Worm (Caenorhabditis elegans) whole organism, L4 larva: ENCODE measurements around the gene C44H4.4.
A peak's percentile ranks its signal among the peaks of the same experiment; 100 is the strongest.

Source experiments
- F26F4.8 ChIP-seq: fragments of 200-800 bp; sonication (Bioruptor generic); conservative IDR thresholded peaks from 2 replicates; pipeline ENCODE4 v1.3.6; 2022; ENCODE audit warnings: missing genetic modification characterization, missing compliant biosample characterization
- F49E8.2 ChIP-seq: sonication (generic microtip); optimal IDR thresholded peaks from 2 replicates; lab custom pipeline; 2016; ENCODE audit warnings: missing compliant biosample characterization, mild to moderate bottlenecking, missing genetic modification characterization, borderline replicate concordance
- R02D3.7 ChIP-seq: fragments of 150-350 bp; sonication (generic microtip); optimal IDR thresholded peaks from 3 replicates; lab custom pipeline; 2014; ENCODE audit warnings: missing biosample characterization, missing genetic modification characterization
- T20F7.1 ChIP-seq: fragments of 200-800 bp; sonication (Bioruptor generic); optimal IDR thresholded peaks from 2 replicates; lab custom pipeline; 2018; ENCODE audit warnings: mild to moderate bottlenecking, missing genetic modification characterization, missing compliant biosample characterization
- Y5F2A.4 ChIP-seq: fragments of 200-800 bp; sonication (Bioruptor generic); optimal IDR thresholded peaks from 2 replicates; lab custom pipeline; 2018; ENCODE audit warnings: mild to moderate bottlenecking, missing genetic modification characterization, missing compliant biosample characterization
- ZK337.2 ChIP-seq: fragments of 200-800 bp; sonication (Bioruptor generic); IDR thresholded peaks from 2 replicates; pipeline ENCODE4 v1.3.6; 2022; ENCODE audit warnings: missing genetic modification reagents, missing genetic modification characterization, missing compliant biosample characterization
- aha-1 ChIP-seq: fragments of 150-350 bp; peaks from one replicate; lab custom pipeline; 2014; ENCODE audit warnings: missing biosample characterization, missing genetic modification characterization
- ama-1 ChIP-seq: fragments of 150-350 bp; optimal IDR thresholded peaks from 2 replicates; lab custom pipeline; 2014; ENCODE audit warnings: inconsistent platforms, mixed read lengths
- ceh-20 ChIP-seq: fragments of 200-800 bp; sonication (Bioruptor generic); IDR thresholded peaks from 2 replicates; pipeline ENCODE4 v1.3.6; 2022; ENCODE audit warnings: missing genetic modification reagents, missing genetic modification characterization, missing compliant biosample characterization
- ceh-44 ChIP-seq: fragments of 200-800 bp; sonication (Bioruptor generic); IDR thresholded peaks from 2 replicates; pipeline ENCODE4 v1.3.6; 2022; ENCODE audit warnings: missing genetic modification reagents, missing genetic modification characterization, missing compliant biosample characterization
- ceh-62 ChIP-seq: sonication (generic microtip); optimal IDR thresholded peaks from 2 replicates; lab custom pipeline; 2017; ENCODE audit warnings: missing biosample characterization, missing genetic modification characterization
- ces-1 ChIP-seq: fragments of 150-350 bp; sonication (generic microtip); optimal IDR thresholded peaks from 4 replicates; lab custom pipeline; 2014; ENCODE audit warnings: missing biosample characterization, missing genetic modification reagents, missing genetic modification characterization
- ctbp-1 ChIP-seq: fragments of 200-800 bp; sonication (Bioruptor generic); IDR thresholded peaks from 2 replicates; pipeline ENCODE4 v1.3.6; 2022; ENCODE audit warnings: missing genetic modification reagents, missing genetic modification characterization, missing compliant biosample characterization
- dve-1 ChIP-seq: sonication (generic microtip); optimal IDR thresholded peaks from 2 replicates; lab custom pipeline; 2017; ENCODE audit warnings: antibody characterized with exemption, mild to moderate bottlenecking, missing genetic modification characterization, missing compliant biosample characterization; ENCODE audit not compliant: insufficient read depth
- egl-43 ChIP-seq: fragments of 200-800 bp; sonication (Bioruptor generic); IDR thresholded peaks from 2 replicates; pipeline ENCODE4 v1.3.6; 2022; ENCODE audit warnings: missing genetic modification reagents, missing genetic modification characterization, missing compliant biosample characterization
- fkh-10 ChIP-seq: fragments of 150-350 bp; optimal IDR thresholded peaks from 2 replicates; lab custom pipeline; 2014; ENCODE audit warnings: missing biosample characterization, missing genetic modification reagents, missing genetic modification characterization
- hmg-1.1 ChIP-seq: fragments of 200-800 bp; sonication (Bioruptor generic); IDR thresholded peaks from 2 replicates; pipeline ENCODE4 v1.3.6; 2022; ENCODE audit warnings: missing genetic modification reagents, missing genetic modification characterization, missing compliant biosample characterization
- jun-1 ChIP-seq: fragments of 150-350 bp; optimal IDR thresholded peaks from 2 replicates; lab custom pipeline; 2014; ENCODE audit warnings: missing biosample characterization, missing genetic modification reagents, missing genetic modification characterization
- lin-38 ChIP-seq: fragments of 200-800 bp; sonication (Bioruptor generic); IDR thresholded peaks from 2 replicates; pipeline ENCODE4 v1.3.6; 2022; ENCODE audit warnings: missing genetic modification reagents, missing genetic modification characterization, missing compliant biosample characterization
- lin-39 ChIP-seq: fragments of 150-350 bp; optimal IDR thresholded peaks from 2 replicates; lab custom pipeline; 2014; ENCODE audit warnings: missing biosample characterization, missing genetic modification reagents, missing genetic modification characterization
- madf-9 ChIP-seq: fragments of 200-800 bp; sonication (Bioruptor generic); conservative IDR thresholded peaks from 2 replicates; pipeline ENCODE4 v1.3.6; 2022; ENCODE audit warnings: missing genetic modification reagents, missing genetic modification characterization, missing compliant biosample characterization
- mdt-29 ChIP-seq: fragments of 200-800 bp; sonication (Bioruptor generic); IDR thresholded peaks from 2 replicates; pipeline ENCODE4 v1.3.6; 2022; ENCODE audit warnings: missing genetic modification reagents, missing genetic modification characterization, missing compliant biosample characterization
- mep-1 ChIP-seq: fragments of 150-350 bp; sonication (generic microtip); optimal IDR thresholded peaks from 3 replicates; lab custom pipeline; 2014; ENCODE audit warnings: missing biosample characterization, missing genetic modification characterization
- mxl-2 ChIP-seq: fragments of 200-800 bp; sonication (Bioruptor generic); conservative IDR thresholded peaks from 2 replicates; pipeline ENCODE4 v1.3.6; 2022; ENCODE audit warnings: missing genetic modification reagents, missing genetic modification characterization, missing compliant biosample characterization
- mxl-3 ChIP-seq: fragments of 200-800 bp; sonication (Bioruptor generic); optimal IDR thresholded peaks from 2 replicates; lab custom pipeline; 2018; ENCODE audit warnings: mild to moderate bottlenecking, missing genetic modification characterization, missing compliant biosample characterization
- nhr-102 ChIP-seq: sonication (generic microtip); optimal IDR thresholded peaks from 2 replicates; lab custom pipeline; 2016; ENCODE audit warnings: mild to moderate bottlenecking, missing genetic modification characterization, moderate library complexity, missing compliant biosample characterization
- nhr-11 ChIP-seq: fragments of 150-350 bp; optimal IDR thresholded peaks from 2 replicates; lab custom pipeline; 2014; ENCODE audit warnings: missing biosample characterization, missing genetic modification characterization
- nhr-111 ChIP-seq: fragments of 200-800 bp; sonication (Bioruptor generic); optimal IDR thresholded peaks from 2 replicates; lab custom pipeline; 2018; ENCODE audit warnings: mild to moderate bottlenecking, missing genetic modification characterization, missing compliant biosample characterization
- nhr-25 ChIP-seq: sonication (generic microtip); optimal IDR thresholded peaks from 2 replicates; lab custom pipeline; 2017; ENCODE audit warnings: missing genetic modification characterization, mild to moderate bottlenecking, missing compliant biosample characterization, antibody characterized with exemption, moderate library complexity, borderline replicate concordance; ENCODE audit not compliant: insufficient read depth
- nhr-28 ChIP-seq: fragments of 150-350 bp; optimal IDR thresholded peaks from 2 replicates; lab custom pipeline; 2014; ENCODE audit warnings: missing biosample characterization, missing genetic modification characterization
- nhr-6 ChIP-seq: fragments of 150-350 bp; optimal IDR thresholded peaks from 2 replicates; lab custom pipeline; 2014; ENCODE audit warnings: missing biosample characterization, missing genetic modification characterization
- nhr-76 ChIP-seq: fragments of 150-350 bp; optimal IDR thresholded peaks from 2 replicates; lab custom pipeline; 2014; ENCODE audit warnings: missing biosample characterization, missing genetic modification characterization
- php-3 ChIP-seq: fragments of 200-800 bp; sonication (Bioruptor generic); IDR thresholded peaks from 2 replicates; pipeline ENCODE4 v1.3.6; 2022; ENCODE audit warnings: missing genetic modification reagents, missing genetic modification characterization, missing compliant biosample characterization
- pqm-1 ChIP-seq: sonication (generic microtip); optimal IDR thresholded peaks from 2 replicates; lab custom pipeline; 2017; ENCODE audit warnings: missing biosample characterization, missing genetic modification characterization
- set-16 ChIP-seq: fragments of 200-800 bp; sonication (Bioruptor generic); IDR thresholded peaks from 2 replicates; pipeline ENCODE4 v1.3.6; 2022; ENCODE audit warnings: missing genetic modification reagents, missing genetic modification characterization, missing compliant biosample characterization
- snpc-4 ChIP-seq: fragments of 150-350 bp; optimal IDR thresholded peaks from 2 replicates; lab custom pipeline; 2014; ENCODE audit warnings: missing biosample characterization, missing genetic modification characterization
- spr-1 ChIP-seq: sonication (generic microtip); optimal IDR thresholded peaks from 2 replicates; lab custom pipeline; 2016; ENCODE audit warnings: mild to moderate bottlenecking, missing genetic modification characterization, missing compliant biosample characterization
- spr-3 ChIP-seq: fragments of 200-800 bp; sonication (Bioruptor generic); optimal IDR thresholded peaks from 2 replicates; lab custom pipeline; 2018; ENCODE audit warnings: mild to moderate bottlenecking, missing genetic modification characterization, missing compliant biosample characterization
- tag-97 ChIP-seq: fragments of 200-800 bp; sonication (Bioruptor generic); IDR thresholded peaks from 2 replicates; pipeline ENCODE4 v1.3.6; 2022; ENCODE audit warnings: missing genetic modification characterization, missing compliant biosample characterization
- tra-1 ChIP-seq: fragments of 200-800 bp; sonication (Bioruptor generic); IDR thresholded peaks from 2 replicates; pipeline ENCODE4 v1.3.6; 2022; ENCODE audit warnings: missing genetic modification reagents, missing genetic modification characterization, missing compliant biosample characterization
- unc-130 ChIP-seq: sonication (generic microtip); optimal IDR thresholded peaks from 2 replicates; lab custom pipeline; 2016; ENCODE audit warnings: missing genetic modification reagents, missing genetic modification characterization, missing compliant biosample characterization
- unc-62 ChIP-seq, 3 experiments: fragments of 150-350 bp in 1 of 3; sonication (generic microtip); optimal IDR thresholded peaks in 2 of 3; peaks in 1 of 3; 1 replicate in 1 of 3; 2 replicates in 2 of 3; lab custom pipeline; 2014 to 2017; ENCODE audit warnings: missing biosample characterization in 3 of 3, missing genetic modification characterization in 3 of 3, missing genetic modification reagents in 3 of 3, missing genotype in 1 of 3
- zag-1 ChIP-seq: fragments of 150-350 bp; optimal IDR thresholded peaks from 2 replicates; lab custom pipeline; 2014; ENCODE audit warnings: missing biosample characterization, missing genetic modification characterization
- zfp-3 ChIP-seq: fragments of 200-800 bp; sonication (Bioruptor generic); conservative IDR thresholded peaks from 2 replicates; pipeline ENCODE4 v1.3.6; 2022; ENCODE audit warnings: missing genetic modification reagents, missing genetic modification characterization, missing compliant biosample characterization
- zip-11 ChIP-seq: fragments of 200-800 bp; sonication (Bioruptor generic); IDR thresholded peaks from 2 replicates; pipeline ENCODE4 v1.3.6; 2022; ENCODE audit warnings: missing genetic modification characterization, missing compliant biosample characterization
- zip-2 ChIP-seq: fragments of 150-350 bp; optimal IDR thresholded peaks from 2 replicates; lab custom pipeline; 2014; ENCODE audit warnings: missing biosample characterization, missing genetic modification characterization
- ztf-7 ChIP-seq: fragments of 150-350 bp; optimal IDR thresholded peaks from 2 replicates; lab custom pipeline; 2014; ENCODE audit warnings: missing biosample characterization, missing genetic modification characterization

The C44H4.4 gene

DNA sequence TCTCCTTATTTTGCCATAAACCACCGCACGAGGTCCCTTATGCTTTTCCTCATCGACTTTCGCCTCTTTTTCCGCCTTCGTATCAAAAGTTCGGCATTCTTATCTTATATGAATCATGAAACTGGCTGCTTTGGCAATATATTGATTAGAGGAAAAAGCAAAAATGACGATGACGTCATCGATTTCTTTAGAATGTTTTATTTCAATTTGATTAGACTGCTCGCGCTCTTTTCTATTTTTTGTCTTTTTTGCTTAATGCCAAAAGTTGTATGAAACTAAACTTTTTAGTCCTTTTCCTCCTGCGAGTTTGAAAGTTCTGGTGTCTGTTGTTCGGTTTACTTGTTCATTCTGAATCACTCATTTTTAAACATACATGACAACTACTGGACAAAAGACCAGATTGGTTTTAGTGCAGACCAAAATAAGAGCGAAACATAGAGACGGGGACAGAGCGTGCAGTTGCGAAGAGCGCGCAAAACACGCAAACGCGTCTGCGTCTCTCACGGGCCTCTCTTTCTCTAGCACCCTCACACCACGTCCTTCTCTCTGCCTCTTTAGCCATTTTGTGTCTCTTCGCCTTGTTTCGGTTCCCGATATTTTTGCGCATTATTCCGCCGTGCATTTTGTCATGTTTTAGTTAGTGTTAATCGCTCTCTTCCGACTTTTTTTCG lies 21.3 kb upstream of the C44H4.4 start (continued):
- no peak for TF ChIP-seq zip-2 (tag; lab: Kevin White, UChicago)

ce11 chrX:14607770-14608169 lies 18.9 kb upstream of the C44H4.4 start:
- TF ChIP-seq aha-1 (tag; lab: Kevin White, UChicago) (peak; percentile 69), zip-11 (GFP tag; lab: Robert Waterston, UW) (no peak), pqm-1 (no peak), mdt-29 (GFP tag; lab: Robert Waterston, UW) (no peak), mxl-3 (GFP tag; lab: Kevin White, UChicago) (no peak), F49E8.2 (no peak), mxl-2 (no peak)

DNA sequence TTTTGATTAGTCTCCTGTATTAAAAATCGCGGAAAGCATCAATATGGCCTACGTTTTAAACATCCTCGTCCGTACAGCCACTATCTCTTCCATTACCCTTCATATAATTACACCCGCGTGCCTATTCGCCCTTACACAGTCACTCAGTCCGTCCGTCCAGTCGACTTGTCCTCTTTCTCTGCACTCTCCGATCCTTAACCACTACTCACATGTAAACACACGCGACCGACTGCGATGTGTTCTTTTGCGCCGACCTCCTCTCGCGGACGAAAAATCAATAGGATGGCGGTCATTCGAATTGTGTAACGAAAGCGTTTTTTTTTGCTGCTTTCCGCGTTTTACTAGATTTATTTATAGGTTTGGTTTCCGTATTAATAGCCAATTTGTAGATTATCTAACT lies 13.8 kb upstream of the C44H4.4 start, which contains the start of gene eor-2:
Gene eor-2, plus strand, starts transcription at position 342 of the 400 bp plus-strand sequence.
- TF ChIP-seq unc-62 (GFP tag; optimal IDR thresholded peaks at IDR 0.05 in 1 of 2; lab: Kevin White, UChicago) (peak in 1 of 2 experiments; percentile 96), unc-62 (tag; optimal IDR thresholded peaks at IDR 0.05; lab: Kevin White, UChicago) (no peak), ztf-7 (tag; lab: Kevin White, UChicago) (peak; percentile 23), hmg-1.1 (GFP tag; lab: Robert Waterston, UW) (peak; percentile 82), T20F7.1 (GFP tag; lab: Kevin White, UChicago) (peak; percentile 5), ceh-62 (tag; lab: Kevin White, UChicago) (no peak), nhr-111 (no peak), mep-1 (tag; lab: Kevin White, UChicago) (peak; percentile 83), tra-1 (GFP tag; lab: Robert Waterston, UW) (no peak), nhr-25 (no peak), zfp-3 (GFP tag; lab: Robert Waterston, UW) (no peak), nhr-28 (tag; lab: Kevin White, UChicago) (peak; percentile 86), F49E8.2 (no peak), egl-43 (GFP tag; lab: Robert Waterston, UW) (no peak), ZK337.2 (GFP tag; lab: Robert Waterston, UW) (no peak), Y5F2A.4 (GFP tag; lab: Kevin White, UChicago) (no peak), dve-1 (tag; lab: Kevin White, UChicago) (peak; percentile 76), ceh-20 (GFP tag; lab: Robert Waterston, UW) (0 out of 2 replicates have a peak, but pooled peaks have one; percentile 38), nhr-11 (tag; lab: Kevin White, UChicago) (peak; percentile 37), tag-97 (GFP tag; lab: Robert Waterston, UW) (no peak), zag-1 (tag; lab: Kevin White, UChicago) (no peak), nhr-76 (tag; lab: Kevin White, UChicago) (no peak), lin-39 (tag; lab: Kevin White, UChicago) (no peak), spr-1 (tag; lab: Kevin White, UChicago) (peak; percentile 35), unc-130 (GFP tag; lab: Kevin White, UChicago) (no peak), spr-3 (GFP tag; lab: Kevin White, UChicago) (no peak), set-16 (GFP tag; lab: Robert Waterston, UW) (peak; percentile 32; the same call in 1 of the 2 replicates), madf-9 (GFP tag; lab: Robert Waterston, UW) (peak; percentile 43; the same call in 1 of the 2 replicates), R02D3.7 (tag; lab: Kevin White, UChicago) (no peak), nhr-6 (tag; lab: Kevin White, UChicago) (peak; percentile 87), F26F4.8 (GFP tag; lab: Robert Waterston, UW) (no peak), ceh-44 (GFP tag; lab: Robert Waterston, UW) (no peak), jun-1 (tag; lab: Kevin White, UChicago) (no peak), php-3 (GFP tag; lab: Robert Waterston, UW) (no peak), mxl-3 (GFP tag; lab: Kevin White, UChicago) (peak; percentile 98), ama-1 (no peak), ces-1 (no peak), fkh-10 (GFP tag; lab: Kevin White, UChicago) (no peak), ctbp-1 (GFP tag; lab: Robert Waterston, UW) (peak; percentile 71; the same call in 1 of the 2 replicates), nhr-102 (tag; lab: Kevin White, UChicago) (no peak), snpc-4 (tag; lab: Kevin White, UChicago) (no peak), lin-38 (GFP tag; lab: Robert Waterston, UW) (no peak)
